Fruit fly (Drosophila melanogaster) whole organism: ENCODE results near the gene Oatp26F.

Source experiments
- CG8478 ChIP-seq: fragments of >200 bp; optimal IDR thresholded peaks from 2 replicates; lab custom pipeline; 2018; ENCODE audit warnings: inconsistent platforms
- Dll ChIP-seq: fragments of >200 bp; optimal IDR thresholded peaks from 2 replicates; lab custom pipeline; 2017
- EcR ChIP-seq, 2 experiments: fragments of >200 bp; optimal IDR thresholded peaks; 2 replicates each; lab custom pipeline; 2017; ENCODE audit warnings: missing biosample characterization in 2 of 2, missing genetic modification characterization in 2 of 2, missing genetic modification reagents in 2 of 2
- pan ChIP-seq: fragments of >200 bp; optimal IDR thresholded peaks from 2 replicates; lab custom pipeline; 2017
- psq ChIP-seq: fragments of >200 bp; optimal IDR thresholded peaks from 2 replicates; lab custom pipeline; 2017
- usp ChIP-seq: fragments of >200 bp; optimal IDR thresholded peaks from 2 replicates; lab custom pipeline; 2017; ENCODE audit warnings: missing biosample characterization, missing genetic modification characterization, mixed read lengths

- TF ChIP-seq pan (lab: Kevin White, UChicago) (no peak), psq (lab: Kevin White, UChicago) (no peak), CG8478 (no peak), usp (GFP tag; lab: Kevin White, UChicago) (no peak), EcR (GFP tag; optimal IDR thresholded peaks at IDR 0.05; lab: Kevin White, UChicago) (no peak), Dll (lab: Kevin White, UChicago) (no peak)
These were observed 19.1 kb downstream of the Oatp26F start for dm6 chr2L:6613156-6613555.
